Fruit fly (Drosophila melanogaster) whole organism, wandering third instar larva: ENCODE data around the gene CG31279.

Experiments
- CG32264 ChIP-seq: fragments of 200-800 bp; sonication (Bioruptor generic); optimal IDR thresholded peaks from 2 replicates; lab custom pipeline; 2016; ENCODE audit warnings: missing biosample characterization, missing genetic modification characterization
- Hr83 ChIP-seq: fragments of 200-300 bp; sonication (Bioruptor generic); optimal IDR thresholded peaks from 2 replicates; lab custom pipeline; 2016; ENCODE audit warnings: missing biosample characterization, mild to moderate bottlenecking, missing genetic modification characterization, moderate library complexity; ENCODE audit not compliant: poor library complexity, severe bottlenecking
- OdsH ChIP-seq: fragments of 200-800 bp; sonication (Bioruptor generic); optimal IDR thresholded peaks from 2 replicates; lab custom pipeline; 2016; ENCODE audit warnings: missing biosample characterization, mild to moderate bottlenecking, missing genetic modification characterization
- fru ChIP-seq: fragments of 200-800 bp; sonication (Bioruptor generic); optimal IDR thresholded peaks from 3 replicates; lab custom pipeline; 2016; ENCODE audit warnings: missing biosample characterization, mild to moderate bottlenecking, missing genetic modification characterization
- psq ChIP-seq: fragments of 200-800 bp; sonication (Bioruptor generic); optimal IDR thresholded peaks from 3 replicates; lab custom pipeline; 2017; ENCODE audit warnings: missing biosample characterization, mild to moderate bottlenecking, missing genetic modification characterization, moderate library complexity
- rgr ChIP-seq: fragments of 200-800 bp; sonication (Bioruptor generic); optimal IDR thresholded peaks from 3 replicates; lab custom pipeline; 2016; ENCODE audit warnings: missing biosample characterization, mild to moderate bottlenecking, missing genetic modification characterization
- sv ChIP-seq: fragments of 200-800 bp; sonication (Bioruptor generic); optimal IDR thresholded peaks from 3 replicates; lab custom pipeline; 2016; ENCODE audit warnings: missing biosample characterization, missing genetic modification characterization
- woc ChIP-seq: sonication (Bioruptor generic); optimal IDR thresholded peaks from 2 replicates; lab custom pipeline; 2016; ENCODE audit warnings: missing biosample characterization, mild to moderate bottlenecking, missing genetic modification characterization

DNA sequence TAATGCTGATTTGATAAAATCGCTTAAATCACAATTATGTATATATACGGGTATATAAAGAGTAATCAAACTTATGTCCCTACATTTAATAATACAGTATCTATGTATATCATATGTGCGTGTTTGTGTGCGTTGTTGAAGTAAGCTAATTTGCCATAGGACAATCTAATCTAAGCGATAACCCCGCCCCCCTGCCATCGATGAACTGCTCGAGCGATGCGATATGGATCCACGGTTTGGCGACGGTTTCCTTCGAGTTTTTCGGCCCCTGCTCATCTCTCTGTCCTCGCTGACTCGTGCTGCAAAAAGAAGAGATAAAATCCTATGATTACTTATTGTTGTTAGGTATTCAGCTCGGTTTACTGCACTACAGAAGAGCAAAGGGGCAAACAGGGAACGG is 16.4 kb downstream of the CG31279 start:
- TF ChIP-seq OdsH (GFP tag; lab: Kevin White, UChicago): no peak
- TF ChIP-seq rgr (GFP tag; lab: Kevin White, UChicago): no peak
- TF ChIP-seq Hr83 (GFP tag; lab: Kevin White, UChicago): no peak
- TF ChIP-seq woc (GFP tag; lab: Kevin White, UChicago): no peak
- no peak for TF ChIP-seq psq (GFP tag; lab: Kevin White, UChicago)
- TF ChIP-seq sv (GFP tag; lab: Kevin White, UChicago): no peak
- TF ChIP-seq fru: peak; percentile 2
- TF ChIP-seq CG32264 (GFP tag; lab: Kevin White, UChicago): no peak
